Fruit fly (Drosophila melanogaster): ENCODE results near the gene vig.

- TF ChIP-seq CG12605 (GFP tag; IDR thresholded peaks at IDR 0.05) (no peak), CG32121 (GFP tag; IDR thresholded peaks at IDR 0.05) (no peak), Ets98B (GFP tag; IDR thresholded peaks at IDR 0.05) (no peak), Snoo (tag; optimal IDR thresholded peaks at IDR 0.05) (no peak), Pif1B (GFP tag; optimal IDR thresholded peaks at IDR 0.05) (no peak), gl (tag; optimal IDR thresholded peaks at IDR 0.05) (no peak), CG17806 (tag; optimal IDR thresholded peaks at IDR 0.05) (no peak), CG34367 (tag; optimal IDR thresholded peaks at IDR 0.05) (no peak), EcR (GFP tag; optimal IDR thresholded peaks at IDR 0.05) (no peak), CG8159 (tag; optimal IDR thresholded peaks at IDR 0.05) (no peak), Pif1A (GFP tag; optimal IDR thresholded peaks at IDR 0.05) (no peak), CG8301 (tag; optimal IDR thresholded peaks at IDR 0.05) (no peak), CG14655 (GFP tag; optimal IDR thresholded peaks at IDR 0.05) (no peak), CG10348 (GFP tag; IDR thresholded peaks at IDR 0.05) (no peak)
Measured at dm6 chr2L:15065663-15066062, 4.5 kb downstream of the vig start.

Measured in whole organism, pupa.